Fruit fly (Drosophila melanogaster): Measurements from ENCODE around the gene CG46310.

CG46310 gene

DNA sequence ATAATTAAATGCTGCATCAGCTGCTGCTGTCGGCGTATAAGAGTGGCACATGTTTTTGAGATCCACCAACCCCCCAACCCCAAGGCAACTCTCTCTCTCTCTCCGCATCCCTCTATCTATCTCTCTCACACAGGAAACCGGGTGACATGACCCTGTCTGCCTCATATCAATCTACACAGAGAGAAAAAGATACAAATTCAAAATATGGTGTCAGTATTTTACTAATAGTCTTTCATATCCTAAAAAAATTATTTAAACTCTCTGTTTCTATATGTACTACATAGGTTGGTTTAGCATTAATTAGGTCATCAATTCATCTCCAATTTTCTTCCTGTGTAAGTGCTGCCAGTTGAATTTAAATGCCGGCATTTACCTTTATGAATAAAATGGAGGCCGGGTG is 1.7 kb downstream of the CG46310 start (continued):
- TF ChIP-seq CG6792 (GFP tag; optimal IDR thresholded peaks at IDR 0.05) = peak; percentile 97
- TF ChIP-seq Blimp-1 (GFP tag; optimal IDR thresholded peaks at IDR 0.05) = peak; percentile 81
- peak; percentile 67 for TF ChIP-seq dac (GFP tag; optimal IDR thresholded peaks at IDR 0.05)
- TF ChIP-seq vri (GFP tag; optimal IDR thresholded peaks at IDR 0.05) = peak; percentile 96
- peak; percentile 97 for TF ChIP-seq Sox14 (GFP tag; optimal IDR thresholded peaks at IDR 0.05)
- TF ChIP-seq eg (GFP tag; IDR thresholded peaks at IDR 0.05) = peak; percentile 91
- peak; percentile 90 for TF ChIP-seq CG6808 (GFP tag; optimal IDR thresholded peaks at IDR 0.05)
- TF ChIP-seq CG15336 (GFP tag; IDR thresholded peaks at IDR 0.05) = peak; percentile 93
- peak; percentile 90 for TF ChIP-seq CG9139 (GFP tag; optimal IDR thresholded peaks at IDR 0.05)
- TF ChIP-seq Hr39 (GFP tag; optimal IDR thresholded peaks at IDR 0.05) = peak; percentile 98
- TF ChIP-seq achi (GFP tag; optimal IDR thresholded peaks at IDR 0.05) = peak; percentile 96
- TF ChIP-seq OdsH (GFP tag; optimal IDR thresholded peaks at IDR 0.05) = peak; percentile 97
- TF ChIP-seq topi (GFP tag; optimal IDR thresholded peaks at IDR 0.05) = peak; percentile 97
- TF ChIP-seq Lpt (GFP tag; optimal IDR thresholded peaks at IDR 0.05) = peak; percentile 89
- peak; percentile 74 for TF ChIP-seq CG4318 (GFP tag; optimal IDR thresholded peaks at IDR 0.05)
- peak; percentile 97 for TF ChIP-seq pdm3 (GFP tag; optimal IDR thresholded peaks at IDR 0.05)
- TF ChIP-seq CG6163 (GFP tag; IDR thresholded peaks at IDR 0.05) = peak; percentile 96
- peak; percentile 96 for TF ChIP-seq lz (GFP tag; optimal IDR thresholded peaks at IDR 0.05)
- peak; percentile 97 for TF ChIP-seq net (GFP tag; optimal IDR thresholded peaks at IDR 0.05)
- peak; percentile 80 for TF ChIP-seq Eip93F (GFP tag; optimal IDR thresholded peaks at IDR 0.05)
- peak; percentile 97 for TF ChIP-seq CG8632 (GFP tag; optimal IDR thresholded peaks at IDR 0.05)
- TF ChIP-seq Gug (GFP tag; IDR thresholded peaks at IDR 0.05) = peak; percentile 85
- TF ChIP-seq CG7368 (GFP tag; optimal IDR thresholded peaks at IDR 0.05) = peak; percentile 95
- peak; percentile 90 for TF ChIP-seq CG32006 (GFP tag; optimal IDR thresholded peaks at IDR 0.05)
- TF ChIP-seq esn (GFP tag; optimal IDR thresholded peaks at IDR 0.05) = peak; percentile 99
- peak; percentile 92 for TF ChIP-seq CG6854 (GFP tag; optimal IDR thresholded peaks at IDR 0.05)
- peak; percentile 97 for TF ChIP-seq Eip75B (GFP tag; optimal IDR thresholded peaks at IDR 0.05)
- TF ChIP-seq svp (GFP tag) = peak; percentile 98
- TF ChIP-seq Eip78C (GFP tag) = peak; percentile 99
- peak; percentile 87 for TF ChIP-seq CG11294 (GFP tag; IDR thresholded peaks at IDR 0.05)
- TF ChIP-seq CG1621 (tag; optimal IDR thresholded peaks at IDR 0.05) = peak; percentile 94
- peak; percentile 95 for TF ChIP-seq Ets96B (tag; optimal IDR thresholded peaks at IDR 0.05)

- TF ChIP-seq CG8119 (GFP tag; IDR thresholded peaks at IDR 0.05) (no peak), CG31627 (GFP tag; optimal IDR thresholded peaks at IDR 0.05) (no peak), eg (GFP tag; IDR thresholded peaks at IDR 0.05) (0 out of 3 replicates have a peak, but pooled peaks have one; percentile 34), Sox102F (GFP tag; optimal IDR thresholded peaks at IDR 0.05) (peak; percentile 60), Ets96B (tag; optimal IDR thresholded peaks at IDR 0.05) (no peak), Eip78C (GFP tag) (peak; percentile 86), CG8319 (GFP tag; optimal IDR thresholded peaks at IDR 0.05) (no peak), dac (GFP tag; optimal IDR thresholded peaks at IDR 0.05) (no peak), OdsH (GFP tag; optimal IDR thresholded peaks at IDR 0.05) (peak; percentile 23), CG3032 (tag; optimal IDR thresholded peaks at IDR 0.05) (no peak), CG6808 (GFP tag; optimal IDR thresholded peaks at IDR 0.05) (peak; percentile 23), CG16779 (tag; optimal IDR thresholded peaks at IDR 0.05) (no peak), CG8632 (GFP tag; optimal IDR thresholded peaks at IDR 0.05) (peak; percentile 21), CG11762 (GFP tag; optimal IDR thresholded peaks at IDR 0.05; ENCODE audit: insufficient read depth) (no peak), vri (GFP tag; optimal IDR thresholded peaks at IDR 0.05) (peak; percentile 24), CG32006 (GFP tag; optimal IDR thresholded peaks at IDR 0.05) (no peak), CG15336 (GFP tag; IDR thresholded peaks at IDR 0.05) (no peak), topi (GFP tag; optimal IDR thresholded peaks at IDR 0.05) (peak; percentile 9), Hr38 (GFP tag; optimal IDR thresholded peaks at IDR 0.05) (no peak), CG6854 (GFP tag; optimal IDR thresholded peaks at IDR 0.05) (peak; percentile 34), CG7368 (GFP tag; optimal IDR thresholded peaks at IDR 0.05) (no peak), net (GFP tag; optimal IDR thresholded peaks at IDR 0.05) (peak; percentile 62), cyc (GFP tag; optimal IDR thresholded peaks at IDR 0.05) (no peak), CG9139 (GFP tag; optimal IDR thresholded peaks at IDR 0.05) (peak; percentile 10), Sox15 (GFP tag; optimal IDR thresholded peaks at IDR 0.05) (no peak), dsx (GFP tag; optimal IDR thresholded peaks at IDR 0.05; ENCODE audit: poor library complexity, severe bottlenecking) (no peak), CG10631 (GFP tag; optimal IDR thresholded peaks at IDR 0.05) (peak; percentile 22), CG11902 (GFP tag; optimal IDR thresholded peaks at IDR 0.05) (no peak), Eip93F (GFP tag; optimal IDR thresholded peaks at IDR 0.05) (no peak), CG34406 (GFP tag; optimal IDR thresholded peaks at IDR 0.05) (peak; percentile 19), Blimp-1 (GFP tag; optimal IDR thresholded peaks at IDR 0.05) (no peak), Gug (GFP tag; IDR thresholded peaks at IDR 0.05) (no peak), CG6163 (GFP tag; IDR thresholded peaks at IDR 0.05) (peak; percentile 54; the same call in 2 of the 3 replicates), Hr4 (GFP tag; optimal IDR thresholded peaks at IDR 0.05) (no peak), lz (GFP tag; optimal IDR thresholded peaks at IDR 0.05) (no peak)
Observed at dm6 chr3R:23176445-23177087, 2.9 kb downstream of the CG46310 start.
